Worm (Caenorhabditis elegans): Measurements from ENCODE around the gene W08E12.6.
"Not testable (repeated sequence)": the region's sequence is repeated elsewhere in the genome, so short reads cannot be mapped to it uniquely, and the experiment has no call there.

- TF ChIP-seq klf-2 (GFP tag; conservative IDR thresholded peaks at IDR 0.05); cog-1 (tag; optimal IDR thresholded peaks at IDR 0.05); flt-1 (GFP tag; IDR thresholded peaks at IDR 0.05); ztf-23 (GFP tag; IDR thresholded peaks at IDR 0.05); ztf-29 (GFP tag; IDR thresholded peaks at IDR 0.05); T22C8.4 (GFP tag; IDR thresholded peaks at IDR 0.05); ref-1 (GFP tag; conservative IDR thresholded peaks at IDR 0.05): not testable (repeated sequence)
Observed at ce11 chrIV:3302058-3302457, 3.7 kb downstream of the W08E12.6 start, which contains the start of gene W08E12.4.
